Fruit fly (Drosophila melanogaster): ENCODE results near the gene eEF2.

Gene eEF2

DNA sequence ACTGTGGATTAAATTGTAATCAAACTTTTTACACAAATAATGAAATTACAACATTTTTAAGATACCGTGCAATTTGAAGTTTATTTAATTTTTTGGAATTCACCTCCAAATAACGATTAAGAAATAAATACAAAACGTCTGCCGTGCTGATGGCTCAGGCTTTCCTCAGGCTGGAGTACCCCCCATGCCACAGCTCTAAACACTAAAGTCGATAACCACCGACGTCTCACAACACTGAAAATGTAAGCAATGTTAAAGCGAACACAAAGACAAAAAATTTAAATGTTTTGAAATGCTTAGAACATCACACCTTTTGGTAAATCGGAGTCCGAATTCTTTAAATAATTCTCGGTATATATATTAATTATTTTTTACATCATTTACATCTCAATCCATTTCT lies 24.5 kb downstream of the eEF2 start (continued):
- peak; percentile 55 for TF ChIP-seq Eip75B (GFP tag; optimal IDR thresholded peaks at IDR 0.05)
- TF ChIP-seq CG3919 (GFP tag; optimal IDR thresholded peaks at IDR 0.05), result no peak
- no peak for TF ChIP-seq Blimp-1 (GFP tag; optimal IDR thresholded peaks at IDR 0.05)
- TF ChIP-seq Sox15 (GFP tag; optimal IDR thresholded peaks at IDR 0.05), result peak; percentile 23
- peak; percentile 31 for TF ChIP-seq Sox102F (GFP tag; optimal IDR thresholded peaks at IDR 0.05)
- no peak for TF ChIP-seq Eip93F (GFP tag; optimal IDR thresholded peaks at IDR 0.05)
- peak; percentile 9 for TF ChIP-seq dac (GFP tag; optimal IDR thresholded peaks at IDR 0.05)
- no peak for TF ChIP-seq fd85E (GFP tag; optimal IDR thresholded peaks at IDR 0.05)
- peak; percentile 48 for TF ChIP-seq achi (GFP tag; optimal IDR thresholded peaks at IDR 0.05)
- TF ChIP-seq CG8319 (GFP tag; optimal IDR thresholded peaks at IDR 0.05), result no peak
- peak; percentile 82 for TF ChIP-seq svp (GFP tag)
- peak; percentile 8 for TF ChIP-seq CG6792 (GFP tag; optimal IDR thresholded peaks at IDR 0.05)
- no peak for TF ChIP-seq CG10669 (GFP tag; optimal IDR thresholded peaks at IDR 0.05)
- peak; percentile 59 for TF ChIP-seq Hr39 (GFP tag; optimal IDR thresholded peaks at IDR 0.05)
- TF ChIP-seq Hr4 (GFP tag; optimal IDR thresholded peaks at IDR 0.05), result peak; percentile 65
- TF ChIP-seq topi (GFP tag; optimal IDR thresholded peaks at IDR 0.05), result peak; percentile 35
- peak; percentile 48 for TF ChIP-seq Met (GFP tag; optimal IDR thresholded peaks at IDR 0.05)
- TF ChIP-seq dsx (GFP tag; optimal IDR thresholded peaks at IDR 0.05; ENCODE audit: poor library complexity, severe bottlenecking), result no peak
- TF ChIP-seq cyc (GFP tag; optimal IDR thresholded peaks at IDR 0.05), result peak; percentile 34
- TF ChIP-seq CG6808 (GFP tag; optimal IDR thresholded peaks at IDR 0.05), result no peak
- TF ChIP-seq eg (GFP tag; IDR thresholded peaks at IDR 0.05), result no peak; the same call in 2 of the 3 replicates
- no peak for TF ChIP-seq CG11294 (GFP tag; IDR thresholded peaks at IDR 0.05)
- TF ChIP-seq Eip78C (GFP tag), result peak; percentile 79
- TF ChIP-seq spab (GFP tag; optimal IDR thresholded peaks at IDR 0.05), result no peak
- TF ChIP-seq fd59A (GFP tag; optimal IDR thresholded peaks at IDR 0.05), result no peak
- TF ChIP-seq Lpt (GFP tag; optimal IDR thresholded peaks at IDR 0.05), result no peak
- no peak for TF ChIP-seq CG8119 (GFP tag; IDR thresholded peaks at IDR 0.05)
- TF ChIP-seq CG34406 (GFP tag; optimal IDR thresholded peaks at IDR 0.05), result no peak
- TF ChIP-seq pdm3 (GFP tag; optimal IDR thresholded peaks at IDR 0.05), result peak; percentile 58
- peak; percentile 47 for TF ChIP-seq Smox (GFP tag; optimal IDR thresholded peaks at IDR 0.05)
- TF ChIP-seq Sox14 (GFP tag; optimal IDR thresholded peaks at IDR 0.05), result peak; percentile 87
- TF ChIP-seq CG8632 (GFP tag; optimal IDR thresholded peaks at IDR 0.05), result peak; percentile 13

DNA sequence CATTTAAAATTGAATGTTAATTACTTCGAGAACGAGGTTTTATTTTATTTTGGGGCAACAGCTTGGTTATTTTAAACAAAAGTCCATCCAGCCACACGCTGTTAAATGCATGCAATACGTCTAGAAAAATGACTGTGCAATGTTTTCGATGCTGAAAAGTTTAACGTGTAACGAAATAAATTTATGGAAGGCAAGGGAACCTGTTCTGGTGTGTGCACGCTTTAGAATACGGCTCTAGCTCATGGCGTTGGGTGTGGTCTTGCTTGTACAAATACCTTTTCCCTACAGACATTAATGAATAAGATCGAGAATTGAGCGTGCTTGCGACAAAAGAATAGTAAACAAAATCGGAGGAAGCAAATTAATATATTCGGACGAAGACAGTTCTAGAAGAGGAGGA lies 33.2 kb downstream of the eEF2 start:
- TF ChIP-seq CG4318 (GFP tag; optimal IDR thresholded peaks at IDR 0.05), result no peak
- no peak for TF ChIP-seq CG6854 (GFP tag; optimal IDR thresholded peaks at IDR 0.05)
- no peak for TF ChIP-seq CG7368 (GFP tag; optimal IDR thresholded peaks at IDR 0.05)

DNA sequence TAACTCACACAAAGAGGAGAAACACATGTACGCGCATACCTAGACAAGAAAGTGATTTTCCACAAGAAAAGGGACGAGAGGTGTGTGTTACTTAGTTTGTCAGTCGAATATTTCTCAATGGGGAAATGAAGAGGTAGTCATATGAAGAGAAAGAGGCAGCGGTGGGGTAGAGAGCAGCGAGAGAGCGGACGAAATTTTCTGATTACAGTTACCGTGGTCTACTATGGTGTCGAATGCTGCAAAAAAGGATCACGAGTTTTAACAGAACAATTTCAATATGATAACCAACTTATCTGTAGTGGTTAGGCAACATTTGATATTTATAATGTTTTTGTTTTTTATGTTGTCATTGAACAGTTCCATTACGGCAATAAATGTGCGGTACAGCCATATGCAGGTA lies 49.1 kb downstream of the eEF2 start:
- no peak for TF ChIP-seq Ets96B (tag; optimal IDR thresholded peaks at IDR 0.05)
- peak; percentile 21 for TF ChIP-seq svp (GFP tag)

DNA sequence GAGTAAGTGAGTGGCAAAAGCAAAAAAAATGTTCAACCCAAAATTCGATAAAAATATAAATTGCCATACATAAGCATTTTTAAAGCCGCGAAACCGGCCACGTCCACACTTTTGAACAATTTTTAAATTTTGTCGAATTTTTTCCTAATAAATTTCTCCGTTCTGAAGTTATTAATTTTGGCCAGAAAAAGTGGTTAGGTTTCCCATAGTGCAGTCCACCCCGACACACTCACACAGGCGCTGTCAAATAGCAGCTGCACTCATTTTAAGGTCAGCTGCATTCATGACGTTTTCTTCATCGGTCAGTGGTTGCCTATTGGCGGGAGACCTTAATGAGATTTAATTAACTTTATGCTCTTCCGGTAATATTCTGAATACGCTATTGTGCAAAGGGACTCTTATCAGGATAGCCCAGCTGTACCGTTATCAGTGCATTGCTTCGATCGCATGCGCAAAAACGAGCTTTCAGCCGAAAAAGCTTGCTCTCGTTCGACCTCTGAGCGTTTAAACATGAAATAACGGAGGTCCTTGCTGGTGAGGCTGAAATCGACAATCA lies 49.9 kb downstream of the eEF2 start, which contains the start of gene Ac3:
TSS of gene Ac3 (plus strand) at position 556 of the 556 bp plus-strand sequence.
- TF ChIP-seq svp (GFP tag) (peak; percentile 64), fd85E (GFP tag; optimal IDR thresholded peaks at IDR 0.05) (no peak)

DNA sequence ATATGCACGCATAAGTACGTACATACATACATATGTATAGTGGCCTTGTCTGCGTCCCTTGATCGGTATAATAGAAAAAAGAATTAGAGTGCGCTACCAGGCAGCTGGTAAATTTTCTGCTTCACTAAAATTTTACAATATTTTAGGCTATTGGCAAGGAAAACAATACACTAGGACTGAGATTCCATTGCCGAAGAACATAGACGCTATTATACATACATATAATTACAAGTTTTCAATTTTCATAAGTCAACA lies 51.5 kb downstream of the eEF2 start:
- TF ChIP-seq achi (GFP tag; optimal IDR thresholded peaks at IDR 0.05), result no peak

Data from whole organism, prepupa.